Fruit fly (Drosophila melanogaster) whole organism, embryonic: Measurements from ENCODE around the gene APC4.
A peak's percentile ranks its signal among the peaks of the same experiment; 100 is the strongest.

Source experiments
- Abd-B ChIP-seq: fragments of 200-800 bp; sonication (Bioruptor generic); optimal IDR thresholded peaks from 2 replicates; lab custom pipeline; 2018; ENCODE audit warnings: missing biosample characterization, mild to moderate bottlenecking, missing genetic modification characterization, moderate library complexity
- BEAF-32 ChIP-seq: fragments of 200-800 bp; sonication (Bioruptor generic); optimal IDR thresholded peaks from 3 replicates; lab custom pipeline; 2017; ENCODE audit warnings: missing biosample characterization, missing genetic modification characterization, mild to moderate bottlenecking, moderate library complexity, missing genetic modification reagents
- CG10209 ChIP-seq: fragments of 200-800 bp; sonication (Bioruptor generic); optimal IDR thresholded peaks from 3 replicates; lab custom pipeline; 2017; ENCODE audit warnings: missing biosample characterization, mild to moderate bottlenecking, missing genetic modification characterization, missing genetic modification reagents
- CG11456 ChIP-seq: fragments of 200-800 bp; sonication (Bioruptor generic); IDR thresholded peaks from 3 replicates; pipeline ENCODE4 v1.3.6; 2022; ENCODE audit warnings: missing biosample characterization, missing genetic modification characterization
- CG12219 ChIP-seq: fragments of 200-800 bp; sonication (Bioruptor generic); optimal IDR thresholded peaks from 3 replicates; lab custom pipeline; 2018; ENCODE audit warnings: missing biosample characterization, mild to moderate bottlenecking, missing genetic modification characterization
- CG12299 ChIP-seq: fragments of 200-800 bp; sonication (Bioruptor generic); optimal IDR thresholded peaks from 2 replicates; lab custom pipeline; 2018; ENCODE audit warnings: missing biosample characterization, mild to moderate bottlenecking, missing genetic modification characterization
- CG13123 ChIP-seq: fragments of 200-800 bp; sonication (Bioruptor generic); optimal IDR thresholded peaks from 2 replicates; lab custom pipeline; 2016; ENCODE audit warnings: missing biosample characterization, missing genetic modification characterization
- CG14014 ChIP-seq: fragments of 200-800 bp; sonication (Bioruptor generic); IDR thresholded peaks from 2 replicates; pipeline ENCODE4 v1.3.6; 2022; ENCODE audit warnings: missing biosample characterization, missing genetic modification characterization
- CG14710 ChIP-seq: fragments of 200-800 bp; sonication (Bioruptor generic); optimal IDR thresholded peaks from 3 replicates; lab custom pipeline; 2019; ENCODE audit warnings: missing biosample characterization, mild to moderate bottlenecking, missing genetic modification characterization, moderate library complexity
- CG16863 ChIP-seq: fragments of 200-800 bp; sonication (Bioruptor generic); optimal IDR thresholded peaks from 3 replicates; lab custom pipeline; 2016; ENCODE audit warnings: missing biosample characterization, missing genetic modification characterization
- CG18764 ChIP-seq: fragments of 200-800 bp; sonication (Bioruptor generic); optimal IDR thresholded peaks from 3 replicates; lab custom pipeline; 2016; ENCODE audit warnings: missing biosample characterization, missing genetic modification characterization
- CG2202 ChIP-seq: fragments of 200-800 bp; sonication (Bioruptor generic); optimal IDR thresholded peaks from 2 replicates; lab custom pipeline; 2018; ENCODE audit warnings: missing biosample characterization, mild to moderate bottlenecking, missing genetic modification characterization
- CG2712 ChIP-seq: fragments of 200-800 bp; optimal IDR thresholded peaks from 3 replicates; lab custom pipeline; 2019; ENCODE audit warnings: missing biosample characterization, mild to moderate bottlenecking, missing genetic modification characterization, moderate library complexity
- CG33213 ChIP-seq: fragments of 200-800 bp; sonication (Bioruptor generic); optimal IDR thresholded peaks from 3 replicates; lab custom pipeline; 2016; ENCODE audit warnings: missing biosample characterization, missing genetic modification characterization
- CG4328 ChIP-seq: fragments of 200-800 bp; sonication (Bioruptor generic); optimal IDR thresholded peaks from 3 replicates; lab custom pipeline; 2017; ENCODE audit warnings: missing biosample characterization, missing genetic modification reagents, missing genetic modification characterization
- CG4820 ChIP-seq: fragments of 200-800 bp; sonication (Bioruptor generic); optimal IDR thresholded peaks from 3 replicates; lab custom pipeline; 2016; ENCODE audit warnings: missing biosample characterization, missing genetic modification characterization
- CG5245 ChIP-seq: fragments of 200-800 bp; sonication (Bioruptor generic); optimal IDR thresholded peaks from 3 replicates; lab custom pipeline; 2016; ENCODE audit warnings: missing biosample characterization, missing genetic modification characterization
- CG6175 ChIP-seq: fragments of 200-800 bp; sonication (Bioruptor generic); IDR thresholded peaks from 3 replicates; pipeline ENCODE4 v1.3.6; 2022; ENCODE audit warnings: missing biosample characterization, missing genetic modification characterization
- CG6654 ChIP-seq: fragments of 200-800 bp; sonication (Bioruptor generic); optimal IDR thresholded peaks from 2 replicates; lab custom pipeline; 2017; ENCODE audit warnings: missing biosample characterization, mild to moderate bottlenecking, missing genetic modification characterization
- CG7556 ChIP-seq: fragments of 200-800 bp; sonication (Bioruptor generic); optimal IDR thresholded peaks from 2 replicates; lab custom pipeline; 2017; ENCODE audit warnings: missing biosample characterization, mild to moderate bottlenecking, missing genetic modification characterization
- CG7928 ChIP-seq: fragments of 200-800 bp; sonication (Bioruptor generic); optimal IDR thresholded peaks from 2 replicates; lab custom pipeline; 2017; ENCODE audit warnings: missing biosample characterization, mild to moderate bottlenecking, missing genetic modification characterization
- CG8765 ChIP-seq: fragments of 200-800 bp; sonication (Bioruptor generic); IDR thresholded peaks from 2 replicates; pipeline ENCODE4 v1.3.6; 2022; ENCODE audit warnings: missing biosample characterization, missing genetic modification characterization
- CTCF ChIP-seq: fragments of 200-800 bp; sonication (Bioruptor generic); optimal IDR thresholded peaks from 2 replicates; lab custom pipeline; 2017; ENCODE audit warnings: missing biosample characterization, mild to moderate bottlenecking, missing genetic modification characterization, moderate library complexity
- Gsc ChIP-seq: fragments of 200-800 bp; sonication (Bioruptor generic); IDR thresholded peaks from 2 replicates; pipeline ENCODE4 v1.3.6; 2022; ENCODE audit warnings: missing biosample characterization, missing genetic modification characterization
- H2.0 ChIP-seq: fragments of 200-800 bp; sonication (Bioruptor generic); IDR thresholded peaks from 2 replicates; pipeline ENCODE4 v1.3.6; 2022; ENCODE audit warnings: missing biosample characterization, missing genetic modification characterization
- Hand ChIP-seq: fragments of 200-800 bp; sonication (Bioruptor generic); optimal IDR thresholded peaks from 2 replicates; lab custom pipeline; 2017; ENCODE audit warnings: mild to moderate bottlenecking, missing biosample characterization, missing genetic modification reagents, missing genetic modification characterization
- Hr3 ChIP-seq: fragments of 200-800 bp; sonication (Bioruptor generic); optimal IDR thresholded peaks from 3 replicates; lab custom pipeline; 2016; ENCODE audit warnings: missing biosample characterization, missing genetic modification characterization
- Hr51 ChIP-seq, 2 experiments: fragments of 200-800 bp; sonication (Bioruptor generic); optimal IDR thresholded peaks; 2 replicates in 1 of 2; 3 replicates in 1 of 2; lab custom pipeline; 2016 to 2018; ENCODE audit warnings: missing biosample characterization in 2 of 2, missing genetic modification characterization in 2 of 2, mild to moderate bottlenecking in 1 of 2, moderate library complexity in 1 of 2
- Hr78 ChIP-seq, 2 experiments: fragments of 200-800 bp in 1 of 2; fragments of >200 bp in 1 of 2; sonication (Bioruptor generic) in 1 of 2; optimal IDR thresholded peaks; 2 replicates each; lab custom pipeline; 2017 to 2019; ENCODE audit warnings: missing biosample characterization in 2 of 2, missing genetic modification characterization in 2 of 2, mild to moderate bottlenecking in 1 of 2, moderate library complexity in 1 of 2
- Kr ChIP-seq: fragments of 200-800 bp; sonication (Bioruptor generic); optimal IDR thresholded peaks from 2 replicates; lab custom pipeline; 2017; ENCODE audit warnings: missing biosample characterization, mild to moderate bottlenecking, missing genetic modification characterization
- Meics ChIP-seq: fragments of 200-800 bp; sonication (Bioruptor generic); optimal IDR thresholded peaks from 2 replicates; lab custom pipeline; 2017; ENCODE audit warnings: missing biosample characterization, mild to moderate bottlenecking, missing genetic modification characterization
- Poxn ChIP-seq: fragments of 200-800 bp; sonication (Bioruptor generic); IDR thresholded peaks from 2 replicates; pipeline ENCODE4 v1.3.6; 2022; ENCODE audit warnings: missing biosample characterization, missing genetic modification characterization
- Ravus ChIP-seq: fragments of 200-800 bp; sonication (Bioruptor generic); IDR thresholded peaks from 2 replicates; pipeline ENCODE4 v1.3.6; 2022; ENCODE audit warnings: missing biosample characterization, missing genetic modification characterization
- Sry-β ChIP-seq: fragments of 200-800 bp; sonication (Bioruptor generic); optimal IDR thresholded peaks from 2 replicates; lab custom pipeline; 2018; ENCODE audit warnings: missing biosample characterization, mild to moderate bottlenecking, missing genetic modification characterization, moderate library complexity
- ab ChIP-seq: fragments of 200-800 bp; sonication (Bioruptor generic); optimal IDR thresholded peaks from 2 replicates; lab custom pipeline; 2016; ENCODE audit warnings: missing biosample characterization, missing genetic modification characterization
- ara ChIP-seq: fragments of 200-800 bp; sonication (Bioruptor generic); IDR thresholded peaks from 2 replicates; pipeline ENCODE4 v1.3.6; 2022; ENCODE audit warnings: missing biosample characterization, missing genetic modification characterization
- ash1 ChIP-seq: fragments of 200-800 bp; sonication (Bioruptor generic); optimal IDR thresholded peaks from 2 replicates; lab custom pipeline; 2018; ENCODE audit warnings: missing biosample characterization, mild to moderate bottlenecking, missing genetic modification characterization
- bcd ChIP-seq: fragments of 200-800 bp; sonication (Bioruptor generic); optimal IDR thresholded peaks from 2 replicates; lab custom pipeline; 2017; ENCODE audit warnings: missing biosample characterization, mild to moderate bottlenecking, missing genetic modification characterization
- bsh ChIP-seq, 2 experiments: fragments of 200-800 bp; sonication (Bioruptor generic); optimal IDR thresholded peaks; 2 replicates each; lab custom pipeline; 2017 to 2018; ENCODE audit warnings: mild to moderate bottlenecking in 2 of 2, missing biosample characterization in 2 of 2, missing genetic modification characterization in 2 of 2, moderate library complexity in 1 of 2
- cad ChIP-seq: fragments of >200 bp; optimal IDR thresholded peaks from 2 replicates; lab custom pipeline; 2017; ENCODE audit warnings: missing biosample characterization, missing genetic modification characterization
- corto ChIP-seq: fragments of 200-800 bp; sonication (Bioruptor generic); optimal IDR thresholded peaks from 2 replicates; lab custom pipeline; 2016; ENCODE audit warnings: missing biosample characterization, mild to moderate bottlenecking, missing genetic modification characterization, moderate library complexity
- gem ChIP-seq: fragments of 200-800 bp; sonication (Bioruptor generic); optimal IDR thresholded peaks from 2 replicates; lab custom pipeline; 2019; ENCODE audit warnings: missing biosample characterization, mild to moderate bottlenecking, missing genetic modification characterization, moderate library complexity
- gro ChIP-seq: fragments of 200-800 bp; sonication (Bioruptor generic); optimal IDR thresholded peaks from 2 replicates; lab custom pipeline; 2016; ENCODE audit warnings: missing biosample characterization, missing genetic modification characterization
- kni ChIP-seq: fragments of 200-800 bp; sonication (Bioruptor generic); optimal IDR thresholded peaks from 3 replicates; lab custom pipeline; 2017; ENCODE audit warnings: mild to moderate bottlenecking, missing biosample characterization, missing genetic modification reagents, missing genetic modification characterization
- lilli ChIP-seq: fragments of 200-800 bp; sonication (Bioruptor generic); optimal IDR thresholded peaks from 3 replicates; lab custom pipeline; 2016; ENCODE audit warnings: missing biosample characterization, missing genetic modification characterization
- maf-S ChIP-seq: fragments of 200-800 bp; sonication (Bioruptor generic); optimal IDR thresholded peaks from 2 replicates; lab custom pipeline; 2016; ENCODE audit warnings: missing biosample characterization, missing genetic modification characterization
- pzg ChIP-seq: fragments of 200-800 bp; sonication (Bioruptor generic); optimal IDR thresholded peaks from 3 replicates; lab custom pipeline; 2018; ENCODE audit warnings: missing biosample characterization, mild to moderate bottlenecking, missing genetic modification characterization, moderate library complexity
- repo ChIP-seq: fragments of 200-800 bp; sonication (Bioruptor generic); optimal IDR thresholded peaks from 2 replicates; lab custom pipeline; 2016; ENCODE audit warnings: missing biosample characterization, missing genetic modification characterization
- so ChIP-seq: fragments of 200-800 bp; sonication (Bioruptor generic); IDR thresholded peaks from 3 replicates; pipeline ENCODE4 v1.3.6; 2022; ENCODE audit warnings: missing biosample characterization, missing genetic modification characterization
- unpg ChIP-seq: fragments of 200-800 bp; sonication (Bioruptor generic); optimal IDR thresholded peaks from 3 replicates; lab custom pipeline; 2018; ENCODE audit warnings: missing biosample characterization, mild to moderate bottlenecking, missing genetic modification characterization, moderate library complexity
- zfh2 ChIP-seq: fragments of 200-800 bp; sonication (Bioruptor generic); optimal IDR thresholded peaks from 2 replicates; lab custom pipeline; 2016; ENCODE audit warnings: missing biosample characterization, missing genetic modification characterization

Gene APC4

dm6 chrX:9119671-9120364 is 37.1 kb downstream of the APC4 start (continued):
- TF ChIP-seq so (GFP tag; lab: Robert Waterston, UW) (no peak), Sry-β (GFP tag; lab: Kevin White, UChicago) (no peak), kni (no peak), CG6175 (GFP tag; lab: Robert Waterston, UW) (no peak), CG16863 (peak; percentile 3), CG2712 (tag; lab: Kevin White, UChicago) (peak; percentile 24), CG6654 (GFP tag; lab: Kevin White, UChicago) (no peak), Kr (GFP tag; lab: Kevin White, UChicago) (no peak), CG4820 (no peak), CG8765 (GFP tag; lab: Robert Waterston, UW) (no peak), unpg (GFP tag; lab: Kevin White, UChicago) (no peak), ash1 (no peak), CG11456 (GFP tag; lab: Robert Waterston, UW) (no peak), lilli (GFP tag; lab: Kevin White, UChicago) (peak; percentile 1), CG2202 (tag; lab: Kevin White, UChicago) (no peak), Hr78 (GFP tag; optimal IDR thresholded peaks at IDR 0.05; lab: Kevin White, UChicago) (no peak), repo (no peak), bcd (GFP tag; lab: Kevin White, UChicago) (no peak), CG14014 (GFP tag; lab: Robert Waterston, UW) (no peak), H2.0 (GFP tag; lab: Robert Waterston, UW) (no peak), CG7556 (GFP tag; lab: Kevin White, UChicago) (peak; percentile 65), maf-S (GFP tag; lab: Kevin White, UChicago) (no peak), BEAF-32 (GFP tag; lab: Kevin White, UChicago) (no peak), Hand (GFP tag; lab: Kevin White, UChicago) (peak; percentile 11), Meics (peak; percentile 12), CG4328 (GFP tag; lab: Kevin White, UChicago) (peak; percentile 7), Gsc (no peak), CG10209 (peak; percentile 34), CG18764 (GFP tag; lab: Kevin White, UChicago) (no peak), Hr51 (GFP tag; optimal IDR thresholded peaks at IDR 0.05; lab: Kevin White, UChicago) (peak in 1 of 2 experiments; percentile 35), Ravus (GFP tag; lab: Robert Waterston, UW) (no peak), pzg (GFP tag; lab: Kevin White, UChicago) (no peak), CG5245 (GFP tag; lab: Kevin White, UChicago) (no peak), zfh2 (GFP tag; lab: Kevin White, UChicago) (no peak), ab (no peak), Hr3 (GFP tag; lab: Kevin White, UChicago) (peak; percentile 17), Poxn (GFP tag; lab: Robert Waterston, UW) (no peak), ara (GFP tag; lab: Robert Waterston, UW) (no peak), CTCF (GFP tag; lab: Kevin White, UChicago) (no peak), bsh (GFP tag; optimal IDR thresholded peaks at IDR 0.05; lab: Kevin White, UChicago) (peak in 1 of 2 experiments; percentile 18), CG7928 (GFP tag; lab: Kevin White, UChicago) (no peak), gem (tag; lab: Kevin White, UChicago) (peak; percentile 57), CG14710 (tag; lab: Kevin White, UChicago) (peak; percentile 22), gro (GFP tag; lab: Kevin White, UChicago) (no peak), cad (GFP tag; lab: Kevin White, UChicago) (no peak), CG13123 (GFP tag; lab: Kevin White, UChicago) (no peak), CG12299 (tag; lab: Kevin White, UChicago) (no peak), Abd-B (GFP tag; lab: Kevin White, UChicago) (no peak), corto (GFP tag; lab: Kevin White, UChicago) (no peak), CG12219 (peak; percentile 16), CG33213 (GFP tag; lab: Kevin White, UChicago) (no peak)
